Worm (Caenorhabditis elegans) whole organism, midembryonic: Measurements from ENCODE around the gene K08D8.6.

Experiments used
- T22C8.4 ChIP-seq: fragments of 200-800 bp; sonication (Bioruptor generic); IDR thresholded peaks from 2 replicates; pipeline ENCODE4 v1.3.6; 2022; ENCODE audit warnings: missing genetic modification characterization, missing compliant biosample characterization
- cog-1 ChIP-seq: sonication (generic microtip); optimal IDR thresholded peaks from 2 replicates; lab custom pipeline; 2016; ENCODE audit warnings: missing genetic modification characterization, missing compliant biosample characterization
- flt-1 ChIP-seq: fragments of 200-800 bp; sonication (Bioruptor generic); IDR thresholded peaks from 2 replicates; pipeline ENCODE4 v1.3.6; 2022; ENCODE audit warnings: missing genetic modification characterization, missing compliant biosample characterization
- klf-2 ChIP-seq: fragments of 200-800 bp; sonication (Bioruptor generic); conservative IDR thresholded peaks from 2 replicates; pipeline ENCODE4 v1.3.6; 2022; ENCODE audit warnings: missing genetic modification reagents, missing genetic modification characterization, missing compliant biosample characterization
- med-1 ChIP-seq: sonication (generic microtip); optimal IDR thresholded peaks from 2 replicates; lab custom pipeline; 2017; ENCODE audit warnings: missing genetic modification characterization, mild to moderate bottlenecking, missing compliant biosample characterization, antibody characterized with exemption, missing genetic modification reagents; ENCODE audit not compliant: insufficient read depth
- ref-1 ChIP-seq: fragments of 200-800 bp; sonication (Bioruptor generic); conservative IDR thresholded peaks from 2 replicates; pipeline ENCODE4 v1.3.6; 2022; ENCODE audit warnings: missing genetic modification reagents, missing genetic modification characterization, missing compliant biosample characterization
- tab-1 ChIP-seq: fragments of 200-800 bp; sonication (Bioruptor generic); IDR thresholded peaks from 2 replicates; pipeline ENCODE4 v1.3.6; 2022; ENCODE audit warnings: missing genetic modification characterization, missing compliant biosample characterization
- ztf-23 ChIP-seq: fragments of 200-800 bp; sonication (Bioruptor generic); IDR thresholded peaks from 2 replicates; pipeline ENCODE4 v1.3.6; 2022; ENCODE audit warnings: missing genetic modification reagents, missing genetic modification characterization, missing compliant biosample characterization
- ztf-29 ChIP-seq: fragments of 200-800 bp; sonication (Bioruptor generic); IDR thresholded peaks from 2 replicates; pipeline ENCODE4 v1.3.6; 2022; ENCODE audit warnings: missing genetic modification reagents, missing genetic modification characterization, missing compliant biosample characterization

K08D8.6 gene

ce11 chrIV:12890445-12890844 is at the start of gene K08D8.6:
Gene K08D8.6, minus strand, starts transcription at chrIV:12890508.
- no peak for TF ChIP-seq med-1 (GFP tag; lab: Kevin White, UChicago)
- TF ChIP-seq cog-1 (tag; lab: Kevin White, UChicago): no peak
- no peak for TF ChIP-seq ztf-29 (GFP tag; lab: Robert Waterston, UW)
- no peak for TF ChIP-seq tab-1
- no peak for TF ChIP-seq T22C8.4 (GFP tag; lab: Robert Waterston, UW)
- no peak for TF ChIP-seq ztf-23
- TF ChIP-seq flt-1: no peak
- no peak for TF ChIP-seq ref-1 (GFP tag; lab: Robert Waterston, UW)
- no peak for TF ChIP-seq klf-2 (GFP tag; lab: Robert Waterston, UW)

- TF ChIP-seq ztf-29 (GFP tag; lab: Robert Waterston, UW) (no peak), tab-1 (no peak), ztf-23 (no peak), flt-1 (no peak), cog-1 (tag; lab: Kevin White, UChicago) (no peak), ref-1 (GFP tag; lab: Robert Waterston, UW) (no peak), med-1 (GFP tag; lab: Kevin White, UChicago) (no peak), klf-2 (GFP tag; lab: Robert Waterston, UW) (no peak), T22C8.4 (GFP tag; lab: Robert Waterston, UW) (no peak)
These were observed 46.0 kb upstream of the K08D8.6 start, which contains the start of the genes cld-1 and dod-21 for ce11 chrIV:12936221-12936776. Gene cld-1, minus strand, starts transcription at chrIV:12936271. Gene dod-21, plus strand, starts transcription at chrIV:12936738.

- TF ChIP-seq ref-1 (GFP tag; lab: Robert Waterston, UW): no peak
- no peak for TF ChIP-seq ztf-23
- TF ChIP-seq ztf-29 (GFP tag; lab: Robert Waterston, UW): no peak
- TF ChIP-seq tab-1: no peak
- TF ChIP-seq T22C8.4 (GFP tag; lab: Robert Waterston, UW): no peak
- no peak for TF ChIP-seq klf-2 (GFP tag; lab: Robert Waterston, UW)
- TF ChIP-seq cog-1 (tag; lab: Kevin White, UChicago): no peak
- TF ChIP-seq flt-1: no peak
- TF ChIP-seq med-1 (GFP tag; lab: Kevin White, UChicago): no peak
These were observed 36.3 kb upstream of the K08D8.6 start, which contains the start of gene srlf-5 for ce11 chrIV:12926639-12927038. Gene srlf-5, minus strand, starts transcription at chrIV:12926739.

- TF ChIP-seq klf-2 (GFP tag; lab: Robert Waterston, UW) (no peak), tab-1 (no peak), T22C8.4 (GFP tag; lab: Robert Waterston, UW) (no peak), flt-1 (no peak), ztf-29 (GFP tag; lab: Robert Waterston, UW) (no peak), ztf-23 (no peak)
These were observed 34.0 kb upstream of the K08D8.6 start, which contains the start of gene srlf-4 for ce11 chrIV:12924332-12924731. Gene srlf-4, minus strand, starts transcription at chrIV:12924432.

- no peak for TF ChIP-seq T22C8.4 (GFP tag; lab: Robert Waterston, UW)
- TF ChIP-seq flt-1: no peak
- no peak for TF ChIP-seq med-1 (GFP tag; lab: Kevin White, UChicago)
- TF ChIP-seq ztf-23: no peak
- TF ChIP-seq ztf-29 (GFP tag; lab: Robert Waterston, UW): no peak
- TF ChIP-seq cog-1 (tag; lab: Kevin White, UChicago): no peak
These were observed 30.7 kb upstream of the K08D8.6 start, which contains the start of gene C32H11.4 for ce11 chrIV:12921027-12921426. Gene C32H11.4, plus strand, starts transcription at chrIV:12921264.

ce11 chrIV:12920553-12920952 is 30.2 kb upstream of the K08D8.6 start:
- TF ChIP-seq flt-1 (no peak), ztf-29 (GFP tag; lab: Robert Waterston, UW) (no peak), klf-2 (GFP tag; lab: Robert Waterston, UW) (no peak), cog-1 (tag; lab: Kevin White, UChicago) (no peak), tab-1 (no peak), ref-1 (GFP tag; lab: Robert Waterston, UW) (no peak), ztf-23 (no peak), T22C8.4 (GFP tag; lab: Robert Waterston, UW) (no peak), med-1 (GFP tag; lab: Kevin White, UChicago) (no peak)

ce11 chrIV:12918256-12918655 is 27.9 kb upstream of the K08D8.6 start, which contains the start of gene C32H11.3:
Gene C32H11.3, plus strand, starts transcription at chrIV:12918556.
- TF ChIP-seq T22C8.4 (GFP tag; lab: Robert Waterston, UW) (no peak), ztf-23 (no peak), klf-2 (GFP tag; lab: Robert Waterston, UW) (no peak), ztf-29 (GFP tag; lab: Robert Waterston, UW) (no peak), cog-1 (tag; lab: Kevin White, UChicago) (no peak), med-1 (GFP tag; lab: Kevin White, UChicago) (no peak)

- TF ChIP-seq flt-1 (no peak), tab-1 (no peak), ztf-29 (GFP tag; lab: Robert Waterston, UW) (no peak), klf-2 (GFP tag; lab: Robert Waterston, UW) (no peak), T22C8.4 (GFP tag; lab: Robert Waterston, UW) (no peak), ref-1 (GFP tag; lab: Robert Waterston, UW) (no peak), ztf-23 (no peak), cog-1 (tag; lab: Kevin White, UChicago) (no peak), med-1 (GFP tag; lab: Kevin White, UChicago) (no peak)
These were observed 25.2 kb upstream of the K08D8.6 start, which contains the start of gene srz-15 for ce11 chrIV:12915479-12915878. Gene srz-15, plus strand, starts transcription at chrIV:12915779.

- TF ChIP-seq T22C8.4 (GFP tag; lab: Robert Waterston, UW): no peak
- no peak for TF ChIP-seq cog-1 (tag; lab: Kevin White, UChicago)
- no peak for TF ChIP-seq flt-1
- no peak for TF ChIP-seq med-1 (GFP tag; lab: Kevin White, UChicago)
- TF ChIP-seq tab-1: no peak
- TF ChIP-seq klf-2 (GFP tag; lab: Robert Waterston, UW): no peak
- no peak for TF ChIP-seq ref-1 (GFP tag; lab: Robert Waterston, UW)
- no peak for TF ChIP-seq ztf-23
- no peak for TF ChIP-seq ztf-29 (GFP tag; lab: Robert Waterston, UW)
These were observed 24.3 kb upstream of the K08D8.6 start, which contains the start of gene irg-6 for ce11 chrIV:12914532-12915019. Gene irg-6, minus strand, starts transcription at chrIV:12914969.
